Worm (Caenorhabditis elegans) whole organism, L3 larva: Measurements from ENCODE around the gene Y62H9A.13.

ENCODE experiments used
- ama-1 ChIP-seq: fragments of 150-350 bp; optimal IDR thresholded peaks from 2 replicates; lab custom pipeline; 2018
- ceh-82 ChIP-seq: fragments of 150-350 bp; optimal IDR thresholded peaks from 2 replicates; lab custom pipeline; 2014; ENCODE audit warnings: missing biosample characterization, missing genetic modification characterization
- egl-27 ChIP-seq: sonication (generic microtip); optimal IDR thresholded peaks from 4 replicates; lab custom pipeline; 2017; ENCODE audit warnings: missing biosample characterization, missing genetic modification reagents, missing genetic modification characterization
- fkh-10 ChIP-seq: sonication (generic microtip); optimal IDR thresholded peaks from 2 replicates; lab custom pipeline; 2017; ENCODE audit warnings: missing biosample characterization, missing genetic modification reagents, missing genetic modification characterization
- fos-1 ChIP-seq: fragments of 150-350 bp; optimal IDR thresholded peaks from 2 replicates; lab custom pipeline; 2014; ENCODE audit warnings: missing biosample characterization, missing genetic modification characterization
- nfya-1 ChIP-seq: sonication (generic microtip); optimal IDR thresholded peaks from 2 replicates; lab custom pipeline; 2017; ENCODE audit warnings: missing genetic modification characterization, mild to moderate bottlenecking, missing compliant biosample characterization, antibody characterized with exemption, moderate library complexity; ENCODE audit not compliant: insufficient read depth
- nhr-11 ChIP-seq: fragments of 150-350 bp; optimal IDR thresholded peaks from 2 replicates; lab custom pipeline; 2014; ENCODE audit warnings: missing biosample characterization, missing genetic modification characterization
- nhr-237 ChIP-seq: fragments of 150-350 bp; optimal IDR thresholded peaks from 2 replicates; lab custom pipeline; 2014; ENCODE audit warnings: missing biosample characterization, missing genetic modification characterization
- pha-4 ChIP-seq: fragments of 150-350 bp; optimal IDR thresholded peaks from 2 replicates; lab custom pipeline; 2014; ENCODE audit warnings: missing biosample characterization, missing genetic modification reagents, missing genetic modification characterization
- unc-39 ChIP-seq: sonication (generic microtip); optimal IDR thresholded peaks from 4 replicates; lab custom pipeline; 2017; ENCODE audit warnings: missing biosample characterization, missing genetic modification characterization
- unc-62 ChIP-seq: fragments of 150-350 bp; sonication (generic microtip); optimal IDR thresholded peaks from 4 replicates; lab custom pipeline; 2014; ENCODE audit warnings: missing biosample characterization, missing genetic modification reagents, missing genetic modification characterization

- TF ChIP-seq ceh-82 (tag; lab: Kevin White, UChicago) (no peak), fos-1 (tag; lab: Kevin White, UChicago) (no peak), ama-1 (no peak), nhr-237 (no peak), pha-4 (tag; lab: Kevin White, UChicago) (no peak), fkh-10 (GFP tag; lab: Kevin White, UChicago) (no peak), egl-27 (no peak), unc-39 (tag; lab: Kevin White, UChicago) (no peak), unc-62 (no peak), nfya-1 (no peak), nhr-11 (no peak)
These were observed 34.0 kb upstream of the Y62H9A.13 start, which contains the start of the genes Y62H9A.5 and ule-5 for ce11 chrX:11882800-11883199.
